In the genomic region with DNA sequence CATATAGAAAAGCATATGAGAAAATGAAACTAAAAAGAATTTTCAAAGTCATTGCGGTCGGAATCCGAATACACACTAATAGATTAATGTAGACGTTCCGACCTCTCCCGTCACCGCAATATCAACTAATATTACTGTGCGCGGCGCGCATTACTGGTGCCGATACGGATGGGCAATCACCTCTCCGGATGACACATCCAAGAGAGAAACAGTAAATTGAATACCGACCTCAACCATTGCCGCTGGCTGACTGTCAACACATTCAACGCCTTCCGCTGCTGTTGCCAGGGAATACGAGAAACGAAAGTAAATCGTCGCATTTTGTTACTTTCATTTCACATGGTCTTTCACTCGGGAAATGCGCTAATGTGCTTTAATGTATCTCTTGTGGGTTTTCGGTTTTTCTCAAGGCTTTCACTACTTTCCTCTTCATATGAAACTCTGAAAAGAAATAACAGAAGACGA, we compare ENCODE assay signal across 2 worm cellular contexts.
A peak's percentile ranks its signal among the peaks of the same experiment; 100 is the strongest.
TF ChIP-seq lines count a peak whose summit lies in the region.

No protein-coding gene starts in this region.

TF ChIP-seq in whole organism, L4 larva, 104 proteins besides CTCF, POLR2A, EP300 and RAD21 (continued from another document and continues in another):
- no peak for TF ChIP-seq ztf-7 (tag; optimal IDR thresholded peaks at IDR 0.05; lab: Kevin White, UChicago)
- no peak for TF ChIP-seq set-16 (GFP tag; IDR thresholded peaks at IDR 0.05; lab: Robert Waterston, UW)
- no peak for TF ChIP-seq pqm-1 (tag; optimal IDR thresholded peaks at IDR 0.05; lab: Kevin White, UChicago)
- no peak for TF ChIP-seq hlh-30 (tag; optimal IDR thresholded peaks at IDR 0.05; lab: Kevin White, UChicago; ENCODE audit: insufficient read depth)
- peak; percentile 72 for TF ChIP-seq F49E8.2 (tag; optimal IDR thresholded peaks at IDR 0.05; lab: Kevin White, UChicago; ENCODE audit: borderline replicate concordance)
- TF ChIP-seq nhr-42 (GFP tag; IDR thresholded peaks at IDR 0.05; lab: Robert Waterston, UW): 0 out of 2 replicates have a peak, but pooled peaks have one; percentile 37
- no peak for TF ChIP-seq zip-11 (GFP tag; IDR thresholded peaks at IDR 0.05; lab: Robert Waterston, UW)
- TF ChIP-seq nhr-6 (tag; optimal IDR thresholded peaks at IDR 0.05; lab: Kevin White, UChicago): no peak
- peak; percentile 58 for TF ChIP-seq spr-3 (GFP tag; optimal IDR thresholded peaks at IDR 0.05; lab: Kevin White, UChicago)
- no peak for TF ChIP-seq fos-1 (tag; optimal IDR thresholded peaks at IDR 0.05; lab: Kevin White, UChicago)
- TF ChIP-seq gei-8 (GFP tag; optimal IDR thresholded peaks at IDR 0.05; lab: Kevin White, UChicago): peak; percentile 67
- no peak for TF ChIP-seq lir-3 (tag; optimal IDR thresholded peaks at IDR 0.05; lab: Kevin White, UChicago)
- no peak for TF ChIP-seq F10B5.3 (tag; optimal IDR thresholded peaks at IDR 0.05; lab: Kevin White, UChicago)
- no peak for TF ChIP-seq ceh-44 (GFP tag; IDR thresholded peaks at IDR 0.05; lab: Robert Waterston, UW)
- TF ChIP-seq aha-1 (tag; lab: Kevin White, UChicago): peak; percentile 43
- TF ChIP-seq hmg-1.1 (GFP tag; IDR thresholded peaks at IDR 0.05; lab: Robert Waterston, UW): no peak
- no peak for TF ChIP-seq sdz-12 (GFP tag; optimal IDR thresholded peaks at IDR 0.05; lab: Kevin White, UChicago)
- no peak for TF ChIP-seq lsy-2 (tag; optimal IDR thresholded peaks at IDR 0.05; lab: Kevin White, UChicago)
- peak; percentile 39 for TF ChIP-seq nhr-25 (tag; optimal IDR thresholded peaks at IDR 0.05; lab: Kevin White, UChicago; ENCODE audit: borderline replicate concordance, insufficient read depth)
- TF ChIP-seq F44E2.7 (GFP tag; IDR thresholded peaks at IDR 0.05; lab: Robert Waterston, UW): no peak
- TF ChIP-seq daf-16 (GFP tag; optimal IDR thresholded peaks at IDR 0.05; lab: Kevin White, UChicago): peak in 1 of 2 experiments; percentile 58
- TF ChIP-seq daf-16 (tag; optimal IDR thresholded peaks at IDR 0.05; lab: Kevin White, UChicago): peak; percentile 9
- TF ChIP-seq zag-1 (tag; optimal IDR thresholded peaks at IDR 0.05; lab: Kevin White, UChicago): no peak
- no peak for TF ChIP-seq mxl-3 (GFP tag; optimal IDR thresholded peaks at IDR 0.05; lab: Kevin White, UChicago)
- TF ChIP-seq ces-1 (GFP tag; optimal IDR thresholded peaks at IDR 0.05; lab: Kevin White, UChicago): no peak
- TF ChIP-seq pha-4 (GFP tag; IDR thresholded peaks at IDR 0.05; lab: Robert Waterston, UW): no peak; the same call in 1 of the 2 replicates
- no peak for TF ChIP-seq pha-4 (tag; optimal IDR thresholded peaks at IDR 0.05; lab: Kevin White, UChicago)
- no peak for TF ChIP-seq mep-1 (tag; optimal IDR thresholded peaks at IDR 0.05; lab: Kevin White, UChicago)
- no peak for TF ChIP-seq zfp-2 (tag; optimal IDR thresholded peaks at IDR 0.05; lab: Kevin White, UChicago)
- TF ChIP-seq attf-4 (tag; optimal IDR thresholded peaks at IDR 0.05; lab: Kevin White, UChicago): no peak
- TF ChIP-seq unc-130 (GFP tag; optimal IDR thresholded peaks at IDR 0.05; lab: Kevin White, UChicago): peak; percentile 43
- TF ChIP-seq ama-1 (optimal IDR thresholded peaks at IDR 0.05; lab: Kevin White, UChicago): peak; percentile 93
- TF ChIP-seq aly-2 (tag; optimal IDR thresholded peaks at IDR 0.05; lab: Kevin White, UChicago): no peak
- TF ChIP-seq zfp-3 (GFP tag; conservative IDR thresholded peaks at IDR 0.05; lab: Robert Waterston, UW): no peak
- TF ChIP-seq dve-1 (tag; optimal IDR thresholded peaks at IDR 0.05; lab: Kevin White, UChicago; ENCODE audit: insufficient read depth): no peak
- TF ChIP-seq ctbp-1 (GFP tag; IDR thresholded peaks at IDR 0.05; lab: Robert Waterston, UW): peak; percentile 49; the same call in 1 of the 2 replicates
- no peak for TF ChIP-seq ceh-62 (tag; optimal IDR thresholded peaks at IDR 0.05; lab: Kevin White, UChicago)
- TF ChIP-seq cey-2 (tag; optimal IDR thresholded peaks at IDR 0.05; lab: Kevin White, UChicago; ENCODE audit: borderline replicate concordance, insufficient read depth): no peak
- TF ChIP-seq F37D6.2 (tag; optimal IDR thresholded peaks at IDR 0.05; lab: Kevin White, UChicago): no peak
- TF ChIP-seq arid-1 (GFP tag; conservative IDR thresholded peaks at IDR 0.05; lab: Robert Waterston, UW): 0 out of 2 replicates have a peak, but pooled peaks have one; percentile 21
- no peak for TF ChIP-seq dmd-9 (GFP tag; IDR thresholded peaks at IDR 0.05; lab: Robert Waterston, UW)
- 0 out of 2 replicates have a peak, but pooled peaks have one; percentile 46 for TF ChIP-seq dmd-8 (GFP tag; IDR thresholded peaks at IDR 0.05; lab: Robert Waterston, UW)
- TF ChIP-seq nhr-102 (tag; optimal IDR thresholded peaks at IDR 0.05; lab: Kevin White, UChicago): peak; percentile 62
- TF ChIP-seq mes-2 (tag; optimal IDR thresholded peaks at IDR 0.05; lab: Kevin White, UChicago; ENCODE audit: poor library complexity, severe bottlenecking): peak; percentile 44
- peak; percentile 91 for TF ChIP-seq Y105C5A.15 (GFP tag; IDR thresholded peaks at IDR 0.05; lab: Robert Waterston, UW)
- TF ChIP-seq Y75B8A.6 (GFP tag; IDR thresholded peaks at IDR 0.05; lab: Robert Waterston, UW): 0 out of 2 replicates have a peak, but pooled peaks have one; percentile 9
- TF ChIP-seq nhr-48 (tag; optimal IDR thresholded peaks at IDR 0.05; lab: Kevin White, UChicago): no peak
- TF ChIP-seq Y5F2A.4 (GFP tag; optimal IDR thresholded peaks at IDR 0.05; lab: Kevin White, UChicago): peak; percentile 51
- TF ChIP-seq unc-62 (GFP tag; optimal IDR thresholded peaks at IDR 0.05 in 1 of 2; lab: Kevin White, UChicago): no peak
- no peak for TF ChIP-seq unc-62 (tag; optimal IDR thresholded peaks at IDR 0.05; lab: Kevin White, UChicago)
- TF ChIP-seq lin-13 (GFP tag; optimal IDR thresholded peaks at IDR 0.05; lab: Kevin White, UChicago): no peak
- no peak for TF ChIP-seq nhr-76 (tag; optimal IDR thresholded peaks at IDR 0.05; lab: Kevin White, UChicago)
- no peak for TF ChIP-seq ceh-20 (GFP tag; IDR thresholded peaks at IDR 0.05; lab: Robert Waterston, UW)
- TF ChIP-seq saeg-2 (GFP tag; IDR thresholded peaks at IDR 0.05; lab: Robert Waterston, UW): peak; percentile 46; the same call in 1 of the 2 replicates
- 0 out of 2 replicates have a peak, but pooled peaks have one; percentile 5 for TF ChIP-seq php-3 (GFP tag; IDR thresholded peaks at IDR 0.05; lab: Robert Waterston, UW)
- TF ChIP-seq madf-5 (GFP tag; IDR thresholded peaks at IDR 0.05; lab: Robert Waterston, UW): 0 out of 4 replicates have a peak, but pooled peaks of 1 of the 2 experiments have one; percentile 2
- TF ChIP-seq ceh-32 (tag; optimal IDR thresholded peaks at IDR 0.05; lab: Kevin White, UChicago; ENCODE audit: poor library complexity): no peak
- TF ChIP-seq ceh-28 (tag; optimal IDR thresholded peaks at IDR 0.05; lab: Kevin White, UChicago): no peak
- TF ChIP-seq F26F4.8 (GFP tag; conservative IDR thresholded peaks at IDR 0.05; lab: Robert Waterston, UW): no peak
- no peak; the same call in 1 of the 2 replicates for TF ChIP-seq daf-19 (GFP tag; conservative IDR thresholded peaks at IDR 0.05; lab: Robert Waterston, UW)
- no peak for TF ChIP-seq egl-27 (tag; optimal IDR thresholded peaks at IDR 0.05; lab: Kevin White, UChicago)

TF ChIP-seq in whole organism, young adult, 124 proteins besides CTCF, POLR2A, EP300 and RAD21 (continued from another document and continues in another):
- TF ChIP-seq egl-18 (GFP tag; IDR thresholded peaks at IDR 0.05; lab: Robert Waterston, UW) (peak; percentile 66; the same call in 1 of the 2 replicates), nhr-90 (tag; optimal IDR thresholded peaks at IDR 0.05; lab: Kevin White, UChicago) (no peak), madf-10 (tag; optimal IDR thresholded peaks at IDR 0.05; lab: Kevin White, UChicago) (no peak), gei-17 (GFP tag; optimal IDR thresholded peaks at IDR 0.05; lab: Kevin White, UChicago) (no peak), ekl-4 (GFP tag; IDR thresholded peaks at IDR 0.05; lab: Robert Waterston, UW) (peak; percentile 76), F57C9.4 (tag; optimal IDR thresholded peaks at IDR 0.05; lab: Kevin White, UChicago) (no peak), ceh-100 (GFP tag; IDR thresholded peaks at IDR 0.05; lab: Robert Waterston, UW) (peak; percentile 59; the same call in 1 of the 2 replicates), K11D2.4 (GFP tag; IDR thresholded peaks at IDR 0.05; lab: Robert Waterston, UW) (no peak), dox-1 (GFP tag; IDR thresholded peaks at IDR 0.05; lab: Robert Waterston, UW) (peak; percentile 48; the same call in 1 of the 2 replicates), zim-3 (tag; optimal IDR thresholded peaks at IDR 0.05; lab: Kevin White, UChicago) (peak; percentile 74), tbx-9 (tag; optimal IDR thresholded peaks at IDR 0.05; lab: Kevin White, UChicago; ENCODE audit: borderline replicate concordance) (peak; percentile 94), F23B12.7 (tag; optimal IDR thresholded peaks at IDR 0.05; lab: Kevin White, UChicago; ENCODE audit: insufficient read depth) (no peak), ceh-58 (GFP tag; IDR thresholded peaks at IDR 0.05; lab: Robert Waterston, UW) (peak; percentile 90; the same call in 1 of the 2 replicates), fkh-3 (tag; optimal IDR thresholded peaks at IDR 0.05; lab: Kevin White, UChicago) (peak; percentile 97), akir-1 (GFP tag; optimal IDR thresholded peaks at IDR 0.05; lab: Kevin White, UChicago) (no peak), ztf-26 (tag; optimal IDR thresholded peaks at IDR 0.05; lab: Kevin White, UChicago) (no peak), ceh-27 (GFP tag; optimal IDR thresholded peaks at IDR 0.05; lab: Kevin White, UChicago) (peak; percentile 36), C06A6.2 (GFP tag; conservative IDR thresholded peaks at IDR 0.05; lab: Robert Waterston, UW) (no peak), atf-7 (tag; optimal IDR thresholded peaks at IDR 0.05; lab: Kevin White, UChicago) (peak; percentile 78), F33H1.4 (GFP tag; IDR thresholded peaks at IDR 0.05; lab: Robert Waterston, UW) (no peak), B0019.2 (GFP tag; conservative IDR thresholded peaks at IDR 0.05; lab: Robert Waterston, UW) (no peak), attf-6 (GFP tag; IDR thresholded peaks at IDR 0.05; lab: Robert Waterston, UW) (peak; percentile 75), repo-1 (tag; optimal IDR thresholded peaks at IDR 0.05; lab: Kevin White, UChicago) (peak; percentile 69), cebp-2 (GFP tag; IDR thresholded peaks at IDR 0.05; lab: Robert Waterston, UW) (peak; percentile 53; the same call in 1 of the 2 replicates), sptf-2 (GFP tag; optimal IDR thresholded peaks at IDR 0.05; lab: Kevin White, UChicago) (no peak), attf-5 (GFP tag; optimal IDR thresholded peaks at IDR 0.05; lab: Kevin White, UChicago) (peak; percentile 11), hmg-1.2 (GFP tag; IDR thresholded peaks at IDR 0.05; lab: Robert Waterston, UW) (peak; percentile 34), nhr-179 (tag; optimal IDR thresholded peaks at IDR 0.05; lab: Kevin White, UChicago) (no peak), aptf-3 (GFP tag; IDR thresholded peaks at IDR 0.05; lab: Robert Waterston, UW) (0 out of 2 replicates have a peak, but pooled peaks have one; percentile 7), mel-28 (tag; optimal IDR thresholded peaks at IDR 0.05; lab: Kevin White, UChicago; ENCODE audit: borderline replicate concordance) (no peak), tbp1 (GFP tag; optimal IDR thresholded peaks at IDR 0.05; lab: Kevin White, UChicago) (peak; percentile 43), nfya-2 (GFP tag; IDR thresholded peaks at IDR 0.05; lab: Robert Waterston, UW) (peak; percentile 94), D2030.7 (GFP tag; IDR thresholded peaks at IDR 0.05; lab: Robert Waterston, UW) (peak; percentile 30; the same call in 1 of the 2 replicates), F22D6.2 (tag; optimal IDR thresholded peaks at IDR 0.05; lab: Kevin White, UChicago) (no peak), ztf-25 (GFP tag; IDR thresholded peaks at IDR 0.05; lab: Robert Waterston, UW) (peak; percentile 54; the same call in 1 of the 2 replicates), snpc-4 (GFP tag; optimal IDR thresholded peaks at IDR 0.05; lab: Kevin White, UChicago) (no peak), snpc-4 (tag; optimal IDR thresholded peaks at IDR 0.05; lab: Kevin White, UChicago) (peak in 1 of 4 experiments; percentile 38), lag-1 (GFP tag; IDR thresholded peaks at IDR 0.05; lab: Robert Waterston, UW) (no peak), ztf-18 (tag; optimal IDR thresholded peaks at IDR 0.05; lab: Kevin White, UChicago) (no peak), hrde-1 (tag; optimal IDR thresholded peaks at IDR 0.05; lab: Kevin White, UChicago; ENCODE audit: borderline replicate concordance) (peak; percentile 97), C17E4.6 (GFP tag; IDR thresholded peaks at IDR 0.05; lab: Robert Waterston, UW) (peak; percentile 21; the same call in 1 of the 2 replicates), somi-1 (GFP tag; optimal IDR thresholded peaks at IDR 0.05; lab: Kevin White, UChicago) (peak; percentile 47), egrh-3 (GFP tag; IDR thresholded peaks at IDR 0.05; lab: Robert Waterston, UW) (no peak), B0336.3 (GFP tag; IDR thresholded peaks at IDR 0.05; lab: Robert Waterston, UW) (peak; percentile 90), dpff-1 (tag; optimal IDR thresholded peaks at IDR 0.05; lab: Kevin White, UChicago) (peak; percentile 87), nhr-27 (tag; optimal IDR thresholded peaks at IDR 0.05; lab: Kevin White, UChicago) (peak; percentile 81), hlh-12 (tag; optimal IDR thresholded peaks at IDR 0.05; lab: Kevin White, UChicago) (peak; percentile 44), attf-3 (GFP tag; conservative IDR thresholded peaks at IDR 0.05; lab: Robert Waterston, UW) (no peak), madf-6 (GFP tag; IDR thresholded peaks at IDR 0.05; lab: Robert Waterston, UW) (peak; percentile 82), aptf-2 (GFP tag; conservative IDR thresholded peaks at IDR 0.05; lab: Robert Waterston, UW) (no peak), nhr-120 (GFP tag; IDR thresholded peaks at IDR 0.05; lab: Robert Waterston, UW) (no peak), nfyb-1 (GFP tag; IDR thresholded peaks at IDR 0.05; lab: Robert Waterston, UW) (peak; percentile 68; the same call in 1 of the 2 replicates), chd-7 (tag; optimal IDR thresholded peaks at IDR 0.05; lab: Kevin White, UChicago) (peak; percentile 90), F55B11.4 (tag; optimal IDR thresholded peaks at IDR 0.05; lab: Kevin White, UChicago; ENCODE audit: borderline replicate concordance, insufficient read depth) (no peak), tlf-1 (GFP tag; optimal IDR thresholded peaks at IDR 0.05; lab: Kevin White, UChicago) (peak; percentile 73), bed-1 (GFP tag; IDR thresholded peaks at IDR 0.05; lab: Robert Waterston, UW) (0 out of 2 replicates have a peak, but pooled peaks have one; percentile 5), rec-8 (tag; optimal IDR thresholded peaks at IDR 0.05; lab: Kevin White, UChicago) (peak; percentile 6 to 50), ztf-3 (GFP tag; optimal IDR thresholded peaks at IDR 0.05; lab: Kevin White, UChicago) (no peak), madf-8 (GFP tag; conservative IDR thresholded peaks at IDR 0.05; lab: Robert Waterston, UW) (no peak; the same call in 1 of the 2 replicates), Y53F4B.3 (GFP tag; IDR thresholded peaks at IDR 0.05; lab: Robert Waterston, UW) (no peak), zfh-2 (GFP tag; conservative IDR thresholded peaks at IDR 0.05; lab: Robert Waterston, UW) (no peak), let-607 (tag; optimal IDR thresholded peaks at IDR 0.05; lab: Kevin White, UChicago) (no peak), rcor-1 (GFP tag; IDR thresholded peaks at IDR 0.05; lab: Robert Waterston, UW) (peak; percentile 51; the same call in 1 of the 2 replicates), lin-40 (tag; optimal IDR thresholded peaks at IDR 0.05; lab: Kevin White, UChicago) (peak; percentile 14), let-526 (GFP tag; IDR thresholded peaks at IDR 0.05; lab: Robert Waterston, UW) (no peak), unc-130 (GFP tag; optimal IDR thresholded peaks at IDR 0.05; lab: Kevin White, UChicago) (peak; percentile 56), hmg-20 (GFP tag; IDR thresholded peaks at IDR 0.05; lab: Robert Waterston, UW) (peak; percentile 37; the same call in 1 of the 2 replicates), lin-26 (GFP tag; IDR thresholded peaks at IDR 0.05; lab: Robert Waterston, UW) (no peak; the same call in 1 of the 2 replicates)
